Worm (Caenorhabditis elegans) whole organism, L3 larva: ENCODE results near the gene R06F6.8.

ENCODE experiments used
- elt-1 ChIP-seq: fragments of 150-350 bp; optimal IDR thresholded peaks from 2 replicates; lab custom pipeline; 2014; ENCODE audit warnings: missing biosample characterization, missing genetic modification characterization
- jun-1 ChIP-seq: fragments of 150-350 bp; optimal IDR thresholded peaks from 2 replicates; lab custom pipeline; 2014; ENCODE audit warnings: missing biosample characterization, missing genetic modification reagents, missing genetic modification characterization
- nhr-11 ChIP-seq: fragments of 150-350 bp; optimal IDR thresholded peaks from 2 replicates; lab custom pipeline; 2014; ENCODE audit warnings: missing biosample characterization, missing genetic modification characterization
- nhr-237 ChIP-seq: fragments of 150-350 bp; optimal IDR thresholded peaks from 2 replicates; lab custom pipeline; 2014; ENCODE audit warnings: missing biosample characterization, missing genetic modification characterization
- nhr-43 ChIP-seq: sonication (generic microtip); optimal IDR thresholded peaks from 2 replicates; lab custom pipeline; 2016; ENCODE audit warnings: mild to moderate bottlenecking, missing genetic modification characterization, missing compliant biosample characterization; ENCODE audit not compliant: poor library complexity, severe bottlenecking
- nhr-67 ChIP-seq: fragments of 150-350 bp; optimal IDR thresholded peaks from 2 replicates; lab custom pipeline; 2014; ENCODE audit warnings: missing biosample characterization, missing genetic modification characterization
- pqm-1 ChIP-seq: fragments of 150-350 bp; optimal IDR thresholded peaks from 2 replicates; lab custom pipeline; 2017; ENCODE audit warnings: missing biosample characterization, missing genetic modification characterization, inconsistent platforms
- ztf-4 ChIP-seq: fragments of 150-350 bp; optimal IDR thresholded peaks from 2 replicates; lab custom pipeline; 2014; ENCODE audit warnings: missing biosample characterization, missing genetic modification characterization

DNA sequence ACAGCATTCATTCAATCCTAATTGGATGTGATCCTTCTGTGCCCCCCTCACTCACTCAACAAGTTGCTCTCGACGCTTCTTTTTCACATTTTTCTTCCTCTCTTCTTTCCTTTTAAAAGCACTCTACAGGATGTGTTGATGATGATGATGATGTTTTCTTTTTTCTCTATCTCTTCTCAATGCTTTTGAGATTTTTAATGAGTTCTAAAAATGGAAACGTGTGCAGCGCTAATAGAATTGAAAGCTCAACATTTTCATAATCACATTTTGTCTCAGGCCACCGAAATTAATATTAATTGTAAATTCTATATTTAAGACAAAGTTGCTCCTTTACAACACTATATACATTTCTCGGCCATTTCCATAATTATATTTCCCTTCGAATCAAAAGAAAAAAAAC lies 19.6 kb downstream of the R06F6.8 start:
- TF ChIP-seq nhr-67 (tag; lab: Kevin White, UChicago) (no peak), nhr-11 (no peak), ztf-4 (tag; lab: Kevin White, UChicago) (no peak), elt-1 (tag; lab: Kevin White, UChicago) (no peak), nhr-43 (tag; lab: Kevin White, UChicago) (no peak), jun-1 (tag; lab: Kevin White, UChicago) (no peak), nhr-237 (tag; lab: Kevin White, UChicago) (no peak), pqm-1 (tag; lab: Kevin White, UChicago) (no peak)
